Fruit fly (Drosophila melanogaster) ovary, adult (tissue): Measurements from ENCODE around the gene Cyp9f3.

Source experiments
- CG17801 ChIP-seq: fragments of 200-800 bp; optimal IDR thresholded peaks from 2 replicates; lab custom pipeline; 2019; ENCODE audit warnings: missing biosample characterization, mild to moderate bottlenecking, missing genetic modification characterization, moderate library complexity; ENCODE audit not compliant: partially characterized antibody

The Cyp9f3 gene

DNA sequence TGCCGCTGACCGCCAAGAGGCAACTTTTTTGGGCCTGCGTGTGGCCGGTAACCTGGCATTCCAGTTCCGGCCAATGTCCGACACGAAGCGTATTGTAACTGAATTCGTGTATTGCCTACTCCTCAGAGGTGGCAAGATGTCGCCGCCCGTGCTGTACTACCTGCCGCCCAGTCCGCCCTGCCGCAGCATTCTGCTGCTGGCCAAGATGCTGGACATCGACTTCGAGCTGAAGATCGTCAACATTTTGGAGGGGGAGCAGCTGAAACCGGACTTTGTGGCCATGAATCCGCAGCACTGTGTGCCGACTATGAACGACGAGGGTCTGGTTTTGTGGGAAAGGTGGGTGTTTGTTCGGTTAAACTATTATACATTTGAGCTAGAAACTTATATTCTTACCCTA lies 14.5 kb downstream of the Cyp9f3 start:
- TF ChIP-seq CG17801, result no peak

DNA sequence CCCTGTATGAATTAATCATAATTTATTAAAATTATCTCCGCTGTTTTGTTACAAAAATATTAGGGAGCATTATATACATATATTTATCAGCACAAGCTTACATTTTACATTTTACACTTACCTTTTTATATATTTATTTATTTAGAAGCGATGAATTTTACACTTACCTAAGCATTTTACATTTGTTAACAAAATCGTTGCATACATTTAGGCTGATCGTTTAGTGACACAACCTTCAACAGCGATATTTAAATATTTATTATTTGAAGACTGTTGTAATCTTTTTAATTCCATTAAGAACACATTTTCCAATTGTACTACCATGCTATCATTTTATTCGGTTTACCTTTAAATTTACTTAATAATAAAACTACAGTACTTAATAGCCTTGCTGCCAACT lies 14.9 kb downstream of the Cyp9f3 start:
- no peak for TF ChIP-seq CG17801

dm6 chr3R:12383036-12383435 lies 15.7 kb downstream of the Cyp9f3 start, which contains the start of gene GstD11:
Gene GstD11 (plus strand): TSS chr3R:12383336.
- TF ChIP-seq CG17801, result no peak

DNA sequence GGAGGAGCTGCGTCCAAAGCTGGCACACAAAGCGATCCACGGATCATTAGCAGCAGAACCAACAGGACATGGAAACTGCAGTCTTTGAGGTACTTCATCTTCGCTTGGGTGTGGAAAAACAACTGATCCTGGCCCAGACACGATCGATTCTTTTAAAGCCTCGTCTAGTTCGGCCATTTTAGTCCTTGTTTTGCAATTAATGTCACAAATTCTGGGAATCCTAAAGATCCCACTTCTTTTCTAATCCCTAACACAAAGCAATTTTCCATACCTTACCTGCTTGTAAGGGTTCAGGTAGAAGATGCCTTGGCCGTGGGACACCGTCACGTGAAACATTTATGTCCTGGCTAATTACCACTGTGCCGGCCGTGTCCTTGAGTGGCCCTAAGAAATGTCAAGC lies 16.2 kb downstream of the Cyp9f3 start, which contains the start of gene CG10035:
TSS of gene CG10035 (minus strand) at position 129 of the 400 bp plus-strand sequence.
- no peak for TF ChIP-seq CG17801

dm6 chr3R:12381130-12381700 lies 17.5 kb downstream of the Cyp9f3 start:
- no peak for TF ChIP-seq CG17801

- no peak for TF ChIP-seq CG17801
Observed at dm6 chr3R:12379708-12380107, 19.0 kb downstream of the Cyp9f3 start, which contains the start of gene GstD8. Gene GstD8 (plus strand): TSS chr3R:12380008.

DNA sequence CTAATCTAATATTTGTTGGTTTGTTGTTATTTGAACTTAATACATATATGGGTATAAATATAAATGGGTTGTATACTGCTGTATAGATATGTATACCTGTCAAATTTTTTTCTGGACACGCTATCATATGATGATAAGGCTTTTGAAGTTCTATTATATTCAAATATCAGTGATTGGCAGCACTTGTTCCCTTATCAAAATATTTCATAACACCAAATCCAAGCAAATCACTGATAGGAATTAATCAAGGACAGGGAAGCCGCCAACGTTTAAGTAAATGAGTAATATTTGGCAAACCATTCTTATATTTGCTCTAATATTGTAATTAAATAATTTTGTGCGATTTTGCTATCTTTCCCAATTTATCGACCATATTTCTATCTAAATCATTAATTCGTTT lies 19.5 kb downstream of the Cyp9f3 start:
- TF ChIP-seq CG17801, result no peak

dm6 chr3R:12378200-12378599 lies 20.5 kb downstream of the Cyp9f3 start, which contains the start of gene GstD7:
Gene GstD7 (plus strand): TSS chr3R:12378500.
- no peak for TF ChIP-seq CG17801

- TF ChIP-seq CG17801, result no peak
Observed at dm6 chr3R:12376828-12377227, 21.9 kb downstream of the Cyp9f3 start, which contains the start of gene GstD6. Gene GstD6 (plus strand): TSS chr3R:12377128.

dm6 chr3R:12375258-12375783 lies 23.4 kb downstream of the Cyp9f3 start, which contains the start of gene GstD5:
Gene GstD5 (plus strand): TSS chr3R:12375733.
- no peak for TF ChIP-seq CG17801

- TF ChIP-seq CG17801, result no peak
Observed at dm6 chr3R:12373800-12374199, 24.9 kb downstream of the Cyp9f3 start, which contains the start of gene GstD4. Gene GstD4 (plus strand): TSS chr3R:12374100.

DNA sequence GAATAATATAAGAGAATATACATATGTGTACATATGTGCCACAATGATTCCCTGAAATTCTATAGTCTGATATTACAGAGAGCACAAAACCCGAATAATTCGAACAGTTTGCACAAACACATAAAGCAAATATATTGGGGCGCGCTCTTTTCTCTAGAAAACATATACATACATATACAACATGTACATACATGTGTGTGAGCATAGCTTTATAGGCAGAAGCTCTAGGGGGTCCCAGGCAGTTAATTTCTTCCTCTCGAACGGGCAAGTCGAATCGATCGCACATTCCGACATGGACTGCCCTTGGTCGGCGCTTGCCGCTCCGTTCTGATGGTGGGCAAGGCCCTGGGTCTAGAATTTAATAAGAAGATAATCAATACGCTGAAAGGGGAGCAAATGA lies 25.9 kb downstream of the Cyp9f3 start, which contains the start of gene GstD3:
TSS of gene GstD3 (plus strand) at position 269 of the 400 bp plus-strand sequence.
- TF ChIP-seq CG17801, result no peak

dm6 chr3R:12371671-12372070 lies 27.1 kb downstream of the Cyp9f3 start, which contains the start of gene GstD2:
Gene GstD2 (plus strand): TSS chr3R:12371971.
- peak; percentile 10 for TF ChIP-seq CG17801

DNA sequence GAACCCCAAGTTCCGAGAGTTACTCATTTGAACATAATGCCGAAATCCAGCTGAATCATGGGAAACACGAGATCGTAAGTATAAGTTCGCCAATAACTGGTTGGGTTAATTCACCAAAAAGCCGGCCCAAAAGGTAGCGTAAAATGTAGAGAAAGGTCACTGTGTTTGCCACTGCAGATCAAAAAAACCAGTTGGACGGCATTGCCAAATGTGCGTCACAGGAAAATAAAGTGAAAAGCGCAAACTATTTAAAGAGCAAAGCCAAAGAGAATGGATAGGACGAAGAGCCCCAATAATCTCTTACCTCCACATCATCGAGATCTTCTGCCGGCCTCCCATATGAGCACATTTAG lies 28.1 kb downstream of the Cyp9f3 start:
- no peak for TF ChIP-seq CG17801

DNA sequence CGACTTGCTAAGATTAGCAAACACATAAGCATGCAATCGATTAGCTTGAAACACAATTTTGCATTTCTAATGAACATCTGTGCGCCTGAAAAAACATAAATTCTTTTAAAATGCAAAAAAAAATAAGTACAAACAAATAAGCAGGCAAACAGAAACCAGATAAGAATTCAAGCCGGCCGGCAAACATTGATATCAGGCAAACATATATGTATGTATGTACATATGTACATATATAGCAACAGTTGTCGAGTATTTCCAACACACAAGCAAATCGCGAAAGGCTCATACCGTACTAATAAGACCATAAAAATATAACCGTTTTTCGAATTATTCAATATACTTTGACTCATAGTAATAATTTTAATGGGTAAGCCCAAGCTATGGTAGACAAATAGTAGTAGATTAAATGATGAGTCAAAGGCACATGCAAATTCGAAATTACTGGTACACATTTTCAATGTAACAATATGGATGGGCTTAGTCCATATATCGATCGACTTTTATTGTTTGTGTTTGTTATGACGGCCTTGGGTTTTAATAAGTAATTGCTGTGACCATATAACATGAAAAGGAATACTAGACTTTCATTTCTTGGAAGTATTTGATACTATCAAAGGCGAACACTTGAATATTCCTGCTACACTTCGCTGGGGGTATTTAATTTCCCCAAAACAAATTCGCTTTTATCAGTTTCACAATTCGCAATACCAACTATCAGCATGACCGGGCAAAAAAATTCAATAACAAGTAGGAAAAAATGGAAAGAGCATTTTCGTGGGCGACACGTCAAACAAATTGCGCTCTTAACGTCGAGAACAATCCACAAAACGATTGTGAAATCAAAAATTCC lies 28.7 kb downstream of the Cyp9f3 start:
- TF ChIP-seq CG17801, result no peak

- TF ChIP-seq CG17801, result peak; percentile 74
Observed at dm6 chr3R:12369135-12369792, 29.5 kb downstream of the Cyp9f3 start, which contains the start of gene GstD1. Gene GstD1 (minus strand): TSS chr3R:12369268.

- no peak for TF ChIP-seq CG17801
Observed at dm6 chr3R:12367464-12367863, 31.3 kb downstream of the Cyp9f3 start, which contains the start of gene GstD9. Gene GstD9 (minus strand): TSS chr3R:12367564.
